Fruit fly (Drosophila melanogaster) whole organism, adult: ENCODE results near the gene CG43672.

Experiments used
- CG11617 ChIP-seq: fragments of 200-800 bp; sonication (Bioruptor generic); optimal IDR thresholded peaks from 2 replicates; lab custom pipeline; 2017; ENCODE audit warnings: mild to moderate bottlenecking, missing biosample characterization, missing genetic modification reagents, missing genetic modification characterization
- CG12768 ChIP-seq: fragments of 200-800 bp; sonication (Bioruptor generic); optimal IDR thresholded peaks from 2 replicates; lab custom pipeline; 2017; ENCODE audit warnings: missing biosample characterization, missing genetic modification characterization, mild to moderate bottlenecking, moderate library complexity, missing genetic modification reagents
- CG14711 ChIP-seq: fragments of 200-800 bp; sonication (Bioruptor generic); optimal IDR thresholded peaks from 2 replicates; lab custom pipeline; 2018; ENCODE audit warnings: missing biosample characterization, mild to moderate bottlenecking, missing genetic modification characterization, moderate library complexity
- CG1620 ChIP-seq: fragments of 200-800 bp; sonication (Bioruptor generic); optimal IDR thresholded peaks from 2 replicates; lab custom pipeline; 2016; ENCODE audit warnings: missing biosample characterization, missing genetic modification characterization
- CG33017 ChIP-seq: fragments of 200-800 bp; sonication (Bioruptor generic); optimal IDR thresholded peaks from 2 replicates; lab custom pipeline; 2018; ENCODE audit warnings: missing biosample characterization, mild to moderate bottlenecking, missing genetic modification characterization, moderate library complexity
- CG5204 ChIP-seq: fragments of 200-800 bp; sonication (Bioruptor generic); optimal IDR thresholded peaks from 2 replicates; lab custom pipeline; 2016; ENCODE audit warnings: missing biosample characterization, missing genetic modification characterization
- CG7045 ChIP-seq: fragments of 200-800 bp; sonication (Bioruptor generic); optimal IDR thresholded peaks from 2 replicates; lab custom pipeline; 2017; ENCODE audit warnings: missing biosample characterization, mild to moderate bottlenecking, missing genetic modification characterization
- CG7101 ChIP-seq: fragments of 200-800 bp; sonication (Bioruptor generic); optimal IDR thresholded peaks from 2 replicates; lab custom pipeline; 2018; ENCODE audit warnings: missing biosample characterization, mild to moderate bottlenecking, missing genetic modification characterization, moderate library complexity
- Clk ChIP-seq: fragments of 200-800 bp; sonication (Bioruptor generic); optimal IDR thresholded peaks from 2 replicates; lab custom pipeline; 2017; ENCODE audit warnings: missing biosample characterization, missing genetic modification characterization
- Hr96 ChIP-seq: fragments of 200-800 bp; sonication (Bioruptor generic); optimal IDR thresholded peaks from 2 replicates; lab custom pipeline; 2016; ENCODE audit warnings: missing biosample characterization, missing genetic modification characterization
- cic ChIP-seq: fragments of 200-800 bp; sonication (Bioruptor generic); optimal IDR thresholded peaks from 2 replicates; lab custom pipeline; 2017; ENCODE audit warnings: missing biosample characterization, mild to moderate bottlenecking, missing genetic modification characterization, moderate library complexity
- cnc ChIP-seq, 2 experiments: fragments of >200 bp; optimal IDR thresholded peaks; 2 replicates each; lab custom pipeline; 2017
- pad ChIP-seq: fragments of 200-800 bp; sonication (Bioruptor generic); optimal IDR thresholded peaks from 3 replicates; lab custom pipeline; 2017; ENCODE audit warnings: missing biosample characterization, missing genetic modification characterization, mild to moderate bottlenecking, moderate library complexity, missing genetic modification reagents

DNA sequence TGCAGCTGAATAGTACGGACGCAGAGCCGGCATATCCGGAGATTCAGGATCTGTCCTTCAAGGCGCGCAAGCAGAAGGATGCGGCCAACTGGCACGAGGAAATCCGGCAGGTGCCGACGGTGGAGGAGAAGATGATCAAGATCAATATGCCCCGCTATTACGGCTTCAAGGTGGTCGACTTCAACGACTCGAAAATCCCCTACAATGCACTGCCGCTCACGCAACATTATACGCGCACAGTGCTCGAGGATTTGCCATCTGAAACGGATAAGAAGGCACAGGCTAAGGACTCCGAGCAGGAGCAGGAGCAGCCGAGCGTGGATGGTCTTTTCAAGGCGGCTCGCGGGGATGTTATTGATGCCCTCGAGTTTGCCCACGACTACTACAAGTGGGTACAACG, 13.5 kb downstream of the CG43672 start:
- no peak for TF ChIP-seq CG7101 (tag; lab: Kevin White, UChicago)
- no peak for TF ChIP-seq cic (GFP tag; lab: Kevin White, UChicago)
- no peak for TF ChIP-seq Clk (GFP tag; lab: Kevin White, UChicago)
- TF ChIP-seq CG12768 (GFP tag; lab: Kevin White, UChicago) = no peak
- no peak for TF ChIP-seq CG5204 (GFP tag; lab: Kevin White, UChicago)
- TF ChIP-seq CG33017 (tag; lab: Kevin White, UChicago) = no peak
- TF ChIP-seq pad (GFP tag; lab: Kevin White, UChicago) = no peak
- no peak for TF ChIP-seq CG14711
- no peak for TF ChIP-seq CG1620 (GFP tag; lab: Kevin White, UChicago)
- no peak for TF ChIP-seq CG7045 (GFP tag; lab: Kevin White, UChicago)
- TF ChIP-seq CG11617 (GFP tag; lab: Kevin White, UChicago) = no peak
- TF ChIP-seq Hr96 (GFP tag; lab: Kevin White, UChicago) = no peak
- TF ChIP-seq cnc (optimal IDR thresholded peaks at IDR 0.05; lab: Kevin White, UChicago) = no peak
